Worm (Caenorhabditis elegans) whole organism, L3 larva: ENCODE data around the gene T04A11.1.

ENCODE experiments used
- R02D3.7 ChIP-seq: fragments of 150-350 bp; optimal IDR thresholded peaks from 2 replicates; lab custom pipeline; 2014; ENCODE audit warnings: missing biosample characterization, missing genetic modification characterization
- ZK546.5 ChIP-seq: sonication (generic microtip); optimal IDR thresholded peaks from 2 replicates; lab custom pipeline; 2017; ENCODE audit warnings: missing biosample characterization, missing genetic modification characterization
- ama-1 ChIP-seq: fragments of 150-350 bp; optimal IDR thresholded peaks from 2 replicates; lab custom pipeline; 2018
- daf-12 ChIP-seq: fragments of 150-350 bp; optimal IDR thresholded peaks from 2 replicates; lab custom pipeline; 2014; ENCODE audit warnings: missing biosample characterization, missing genetic modification reagents, missing genetic modification characterization
- egl-27 ChIP-seq: sonication (generic microtip); optimal IDR thresholded peaks from 4 replicates; lab custom pipeline; 2017; ENCODE audit warnings: missing biosample characterization, missing genetic modification reagents, missing genetic modification characterization
- elt-1 ChIP-seq: fragments of 150-350 bp; optimal IDR thresholded peaks from 2 replicates; lab custom pipeline; 2014; ENCODE audit warnings: missing biosample characterization, missing genetic modification characterization
- elt-3 ChIP-seq, 3 experiments: fragments of 150-350 bp in 1 of 3; sonication (generic microtip) in 2 of 3; optimal IDR thresholded peaks; 2 replicates in 2 of 3; 4 replicates in 1 of 3; lab custom pipeline; 2014 to 2017; ENCODE audit warnings: missing biosample characterization in 3 of 3, missing genetic modification characterization in 3 of 3
- eor-1 ChIP-seq, 2 experiments: fragments of 150-350 bp; optimal IDR thresholded peaks; 2 replicates each; lab custom pipeline; 2014 to 2018; ENCODE audit warnings: missing biosample characterization in 2 of 2, missing genetic modification characterization in 2 of 2
- fkh-10 ChIP-seq: sonication (generic microtip); optimal IDR thresholded peaks from 2 replicates; lab custom pipeline; 2017; ENCODE audit warnings: missing biosample characterization, missing genetic modification reagents, missing genetic modification characterization
- fkh-2 ChIP-seq: fragments of 150-350 bp; optimal IDR thresholded peaks from 2 replicates; lab custom pipeline; 2014; ENCODE audit warnings: missing biosample characterization, missing genetic modification reagents, missing genetic modification characterization
- fos-1 ChIP-seq: fragments of 150-350 bp; optimal IDR thresholded peaks from 2 replicates; lab custom pipeline; 2014; ENCODE audit warnings: missing biosample characterization, missing genetic modification characterization
- hmg-11 ChIP-seq: sonication (generic microtip); optimal IDR thresholded peaks from 2 replicates; lab custom pipeline; 2016; ENCODE audit warnings: missing genetic modification characterization, missing compliant biosample characterization
- jun-1 ChIP-seq: fragments of 150-350 bp; optimal IDR thresholded peaks from 2 replicates; lab custom pipeline; 2014; ENCODE audit warnings: missing biosample characterization, missing genetic modification reagents, missing genetic modification characterization
- lin-15B ChIP-seq: fragments of 150-350 bp; optimal IDR thresholded peaks from 2 replicates; lab custom pipeline; 2014; ENCODE audit warnings: missing biosample characterization, missing genetic modification characterization
- lin-39 ChIP-seq: fragments of 150-350 bp; optimal IDR thresholded peaks from 2 replicates; lab custom pipeline; 2018; ENCODE audit warnings: missing biosample characterization, missing genetic modification reagents, missing genetic modification characterization
- lsy-12 ChIP-seq: sonication (generic microtip); optimal IDR thresholded peaks from 2 replicates; lab custom pipeline; 2016; ENCODE audit warnings: mild to moderate bottlenecking, missing genetic modification characterization, missing compliant biosample characterization
- nfya-1 ChIP-seq: sonication (generic microtip); optimal IDR thresholded peaks from 2 replicates; lab custom pipeline; 2017; ENCODE audit warnings: missing genetic modification characterization, mild to moderate bottlenecking, missing compliant biosample characterization, antibody characterized with exemption, moderate library complexity; ENCODE audit not compliant: insufficient read depth
- nhr-11 ChIP-seq: fragments of 150-350 bp; optimal IDR thresholded peaks from 2 replicates; lab custom pipeline; 2014; ENCODE audit warnings: missing biosample characterization, missing genetic modification characterization
- nhr-12 ChIP-seq: fragments of 150-350 bp; optimal IDR thresholded peaks from 2 replicates; lab custom pipeline; 2014; ENCODE audit warnings: missing biosample characterization, missing genetic modification characterization
- nhr-23 ChIP-seq: fragments of 150-350 bp; optimal IDR thresholded peaks from 2 replicates; lab custom pipeline; 2014; ENCODE audit warnings: missing biosample characterization, missing genetic modification reagents, missing genetic modification characterization
- nhr-25 ChIP-seq: sonication (generic microtip); optimal IDR thresholded peaks from 2 replicates; lab custom pipeline; 2017; ENCODE audit warnings: missing biosample characterization, missing genetic modification characterization
- nhr-28 ChIP-seq: fragments of 150-350 bp; optimal IDR thresholded peaks from 2 replicates; lab custom pipeline; 2014; ENCODE audit warnings: missing biosample characterization, missing genetic modification characterization
- nhr-43 ChIP-seq: sonication (generic microtip); optimal IDR thresholded peaks from 2 replicates; lab custom pipeline; 2016; ENCODE audit warnings: mild to moderate bottlenecking, missing genetic modification characterization, missing compliant biosample characterization; ENCODE audit not compliant: poor library complexity, severe bottlenecking
- nhr-67 ChIP-seq: fragments of 150-350 bp; optimal IDR thresholded peaks from 2 replicates; lab custom pipeline; 2014; ENCODE audit warnings: missing biosample characterization, missing genetic modification characterization
- nhr-76 ChIP-seq: fragments of 150-350 bp; sonication (generic microtip); optimal IDR thresholded peaks from 5 replicates; lab custom pipeline; 2014; ENCODE audit warnings: missing biosample characterization, missing genetic modification characterization
- pha-4 ChIP-seq: fragments of 150-350 bp; optimal IDR thresholded peaks from 2 replicates; lab custom pipeline; 2014; ENCODE audit warnings: missing biosample characterization, missing genetic modification reagents, missing genetic modification characterization
- pqm-1 ChIP-seq: fragments of 150-350 bp; optimal IDR thresholded peaks from 2 replicates; lab custom pipeline; 2017; ENCODE audit warnings: missing biosample characterization, missing genetic modification characterization, inconsistent platforms
- sea-2 ChIP-seq: fragments of 150-350 bp; sonication (generic microtip); optimal IDR thresholded peaks from 4 replicates; lab custom pipeline; 2014; ENCODE audit warnings: missing biosample characterization, missing genetic modification reagents, missing genetic modification characterization
- skn-1 ChIP-seq: fragments of 150-350 bp; optimal IDR thresholded peaks from 2 replicates; lab custom pipeline; 2014; ENCODE audit warnings: missing biosample characterization, missing genetic modification characterization
- snpc-4 ChIP-seq: fragments of 150-350 bp; optimal IDR thresholded peaks from 2 replicates; lab custom pipeline; 2014; ENCODE audit warnings: missing biosample characterization, missing genetic modification characterization
- tbx-2 ChIP-seq: sonication (generic microtip); optimal IDR thresholded peaks from 2 replicates; lab custom pipeline; 2016; ENCODE audit warnings: mild to moderate bottlenecking, missing genetic modification characterization, missing compliant biosample characterization
- unc-39 ChIP-seq: sonication (generic microtip); optimal IDR thresholded peaks from 4 replicates; lab custom pipeline; 2017; ENCODE audit warnings: missing biosample characterization, missing genetic modification characterization
- unc-62 ChIP-seq: fragments of 150-350 bp; sonication (generic microtip); optimal IDR thresholded peaks from 4 replicates; lab custom pipeline; 2014; ENCODE audit warnings: missing biosample characterization, missing genetic modification reagents, missing genetic modification characterization
- ztf-11 ChIP-seq: fragments of 150-350 bp; optimal IDR thresholded peaks from 2 replicates; lab custom pipeline; 2014; ENCODE audit warnings: missing biosample characterization, missing genetic modification characterization

The T04A11.1 gene

DNA sequence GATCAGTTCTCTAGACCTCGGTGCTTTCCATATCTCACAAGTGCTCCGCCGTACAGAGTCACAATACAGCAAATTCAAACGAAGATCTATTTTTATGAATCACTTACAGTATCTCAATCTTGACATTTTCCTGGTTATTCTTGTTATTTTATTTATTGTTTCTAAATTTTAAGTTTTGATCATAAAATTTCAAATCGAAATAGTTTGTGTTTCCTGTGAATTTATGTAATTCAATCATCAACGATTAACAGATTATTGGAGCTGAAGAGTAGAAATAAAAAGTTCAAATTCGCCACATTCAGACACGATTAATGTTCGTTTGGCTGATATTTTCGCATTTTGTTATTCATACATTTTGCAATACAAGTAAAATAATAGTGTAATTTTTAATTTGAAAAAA is 44.5 kb downstream of the T04A11.1 start, which contains the start of gene clec-184:
Gene clec-184, plus strand, starts transcription at position 301 of the 400 bp plus-strand sequence.
- TF ChIP-seq jun-1 = no peak
- TF ChIP-seq eor-1 (tag; optimal IDR thresholded peaks at IDR 0.05; lab: Kevin White, UChicago) = no peak
- no peak for TF ChIP-seq sea-2

DNA sequence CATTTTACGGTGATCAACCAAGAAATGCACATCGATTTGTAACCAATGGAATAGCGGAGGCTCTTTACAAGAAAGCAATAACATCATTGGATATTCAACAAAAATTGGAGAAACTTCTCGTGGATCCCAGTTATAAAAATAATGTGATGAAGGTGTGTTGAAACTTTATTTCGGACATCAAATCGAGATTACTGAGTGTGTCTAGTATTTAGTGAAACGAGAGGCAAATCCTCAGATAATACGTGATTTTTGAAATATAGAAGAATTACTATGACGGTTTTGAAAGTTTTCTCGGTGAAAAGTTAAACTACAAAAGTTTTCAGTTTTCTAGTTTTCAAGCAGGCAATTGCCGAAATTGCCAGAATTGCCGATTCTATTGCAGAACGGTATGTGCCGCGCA is 45.1 kb downstream of the T04A11.1 start:
- TF ChIP-seq ztf-11 (no peak), nhr-28 (no peak), snpc-4 (tag; lab: Kevin White, UChicago) (no peak), R02D3.7 (tag; lab: Kevin White, UChicago) (no peak)

DNA sequence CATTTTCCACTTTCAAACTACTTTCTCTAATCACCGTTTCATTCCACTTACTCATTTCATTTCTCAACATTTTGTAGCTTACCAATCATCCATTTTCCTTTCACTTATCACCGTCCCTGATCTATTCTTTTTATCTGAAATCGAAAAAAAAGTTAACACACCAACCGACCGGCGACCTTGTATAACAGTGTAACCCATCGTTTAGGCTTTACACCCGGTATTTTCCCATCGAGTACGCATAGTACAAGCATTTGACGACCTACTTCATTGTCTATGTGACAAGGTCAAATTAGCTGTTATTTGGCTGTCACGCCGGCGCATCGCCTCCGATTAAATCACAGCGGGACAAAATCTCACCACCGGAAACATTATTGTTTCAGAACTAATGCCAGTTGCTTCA is 47.3 kb downstream of the T04A11.1 start:
- TF ChIP-seq tbx-2 = no peak
- peak; percentile 89 for TF ChIP-seq nhr-25 (tag; lab: Kevin White, UChicago)
- peak; percentile 81 for TF ChIP-seq elt-1 (tag; lab: Kevin White, UChicago)
- no peak for TF ChIP-seq nhr-67 (tag; lab: Kevin White, UChicago)

DNA sequence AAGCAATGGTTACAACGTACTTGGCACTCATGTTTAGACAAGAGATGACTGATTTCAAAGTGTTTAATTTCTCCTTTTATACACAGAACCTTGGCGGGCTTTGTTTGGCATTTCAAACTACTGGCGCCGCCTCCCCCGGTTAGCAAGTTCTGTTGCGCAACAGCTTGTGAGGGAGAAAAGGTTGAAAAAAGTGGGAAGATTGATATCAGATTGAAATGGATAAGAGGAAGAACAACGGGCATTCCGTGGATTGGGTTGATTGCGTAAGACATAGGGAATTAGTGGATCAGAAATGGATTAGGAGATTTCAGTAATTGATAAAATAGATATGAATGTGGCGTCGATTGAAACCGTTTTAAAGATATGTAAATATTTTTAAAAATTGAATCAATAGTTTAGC is 48.4 kb downstream of the T04A11.1 start, which contains the start of gene col-130:
Gene col-130, minus strand, starts transcription at position 50 of the 400 bp plus-strand sequence.
- TF ChIP-seq tbx-2 (no peak), fkh-2 (no peak), hmg-11 (tag; lab: Kevin White, UChicago) (no peak), egl-27 (tag; lab: Kevin White, UChicago) (no peak), sea-2 (no peak), fos-1 (tag; lab: Kevin White, UChicago) (no peak), ama-1 (lab: Kevin White, UChicago) (no peak), pha-4 (no peak), nhr-28 (no peak), nhr-43 (tag; lab: Kevin White, UChicago) (no peak), elt-3 (tag; optimal IDR thresholded peaks at IDR 0.05; lab: Kevin White, UChicago) (no peak), nhr-23 (tag; lab: Kevin White, UChicago) (no peak), skn-1 (tag; lab: Kevin White, UChicago) (no peak), nhr-76 (tag; lab: Kevin White, UChicago) (no peak), ZK546.5 (tag; lab: Kevin White, UChicago) (no peak), fkh-10 (GFP tag; lab: Kevin White, UChicago) (no peak), unc-39 (tag; lab: Kevin White, UChicago) (no peak)

DNA sequence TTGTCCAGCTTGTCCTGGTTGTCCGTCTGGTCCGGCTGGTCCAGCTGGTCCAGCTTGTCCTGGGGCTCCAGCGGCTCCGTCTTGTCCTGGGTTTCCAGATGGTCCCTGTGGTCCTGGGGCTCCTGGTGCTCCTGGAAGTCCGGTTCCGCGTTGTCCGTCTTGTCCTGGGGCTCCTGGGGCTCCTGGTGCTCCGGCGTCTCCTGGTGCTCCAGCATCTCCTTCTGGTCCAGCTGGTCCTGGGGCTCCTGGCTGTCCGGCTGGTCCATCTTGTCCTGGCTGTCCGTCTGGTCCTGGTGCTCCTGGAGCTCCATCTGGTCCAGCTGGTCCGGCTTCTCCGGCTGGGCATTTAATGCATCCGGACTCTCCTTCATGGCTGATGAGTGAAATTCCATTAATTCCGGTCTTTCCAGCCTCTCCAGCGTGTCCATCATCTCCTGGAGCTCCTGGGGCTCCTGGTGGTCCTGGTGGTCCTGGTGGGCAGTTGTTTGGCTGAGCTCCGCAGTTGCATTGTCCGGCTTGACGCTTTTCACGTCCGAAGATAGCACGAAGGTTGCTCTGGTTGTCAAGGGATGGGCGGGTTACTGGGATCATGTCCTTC is 49.1 kb downstream of the T04A11.1 start:
- TF ChIP-seq nhr-43 (tag; lab: Kevin White, UChicago) (no peak), eor-1 (tag; optimal IDR thresholded peaks at IDR 0.05; lab: Kevin White, UChicago) (no peak), daf-12 (tag; lab: Kevin White, UChicago) (no peak), nhr-67 (tag; lab: Kevin White, UChicago) (no peak), lsy-12 (tag; lab: Kevin White, UChicago) (no peak), nhr-76 (tag; lab: Kevin White, UChicago) (no peak), nhr-11 (tag; lab: Kevin White, UChicago) (no peak), fkh-2 (no peak), pqm-1 (tag; lab: Kevin White, UChicago) (no peak), pha-4 (no peak), lin-15B (tag; lab: Kevin White, UChicago) (no peak), jun-1 (no peak), hmg-11 (tag; lab: Kevin White, UChicago) (no peak)

DNA sequence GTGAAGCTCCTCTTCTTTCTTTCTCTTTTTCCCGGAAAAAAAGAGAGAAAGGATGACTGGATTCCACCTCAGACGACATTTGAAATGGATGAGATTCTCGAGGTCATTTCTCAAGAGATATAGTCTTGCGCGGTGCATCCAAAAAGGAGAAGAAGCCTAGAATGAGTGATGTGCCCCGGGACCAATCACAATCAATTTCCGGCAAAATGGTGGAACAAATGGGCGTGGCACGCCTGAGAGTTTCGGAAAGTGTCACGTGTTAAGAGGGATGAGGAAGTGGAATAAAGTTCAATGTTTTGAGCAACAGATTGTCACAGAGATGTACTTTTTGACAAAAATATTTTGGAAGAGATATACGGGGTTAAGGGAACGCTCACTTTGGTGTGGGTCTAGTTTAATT is 51.2 kb downstream of the T04A11.1 start:
- peak; percentile 67 for TF ChIP-seq unc-62
- no peak for TF ChIP-seq nhr-12 (tag; lab: Kevin White, UChicago)
- peak; percentile 87 for TF ChIP-seq lin-39 (tag; lab: Kevin White, UChicago)
- no peak for TF ChIP-seq unc-39 (tag; lab: Kevin White, UChicago)
- TF ChIP-seq nfya-1 (tag; lab: Kevin White, UChicago) = peak; percentile 55
